Fruit fly (Drosophila melanogaster): Measurements from ENCODE around the gene CG14683.

The CG14683 gene

DNA sequence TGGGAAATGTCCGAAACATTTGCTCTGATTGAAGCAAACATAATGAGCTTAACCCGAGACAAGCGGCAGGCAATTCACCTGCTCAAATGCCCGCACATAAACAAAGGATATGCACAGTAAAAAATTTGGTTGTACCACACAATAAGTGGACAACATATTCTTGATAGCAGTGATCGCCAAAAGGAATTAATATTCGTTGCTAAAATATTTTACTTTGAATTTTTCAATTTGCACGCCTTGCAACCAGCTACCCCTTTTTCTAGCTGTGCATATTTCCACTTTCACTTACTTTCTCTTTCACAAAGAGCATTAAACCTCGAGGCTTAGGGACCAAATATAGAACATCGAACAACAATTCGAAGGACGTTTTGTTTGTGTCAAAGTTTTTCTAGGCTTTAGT, 51.2 kb downstream of the CG14683 start:
- no peak for TF ChIP-seq brk (GFP tag; optimal IDR thresholded peaks at IDR 0.05)
- TF ChIP-seq dsf (GFP tag; optimal IDR thresholded peaks at IDR 0.05; ENCODE audit: borderline replicate concordance), result no peak
- TF ChIP-seq Mio (GFP tag; optimal IDR thresholded peaks at IDR 0.05), result no peak
- TF ChIP-seq jim (GFP tag; optimal IDR thresholded peaks at IDR 0.05), result no peak
- TF ChIP-seq Myc (optimal IDR thresholded peaks at IDR 0.05), result no peak
- TF ChIP-seq ey (GFP tag; optimal IDR thresholded peaks at IDR 0.05), result no peak
- no peak for TF ChIP-seq Dif (GFP tag; optimal IDR thresholded peaks at IDR 0.05; ENCODE audit: partially characterized antibody)
- TF ChIP-seq Jra (GFP tag; optimal IDR thresholded peaks at IDR 0.05), result no peak

All from whole organism, wandering third instar larva.